Worm (Caenorhabditis elegans): ENCODE data around the gene T02C1.1.

T02C1.1 gene

DNA sequence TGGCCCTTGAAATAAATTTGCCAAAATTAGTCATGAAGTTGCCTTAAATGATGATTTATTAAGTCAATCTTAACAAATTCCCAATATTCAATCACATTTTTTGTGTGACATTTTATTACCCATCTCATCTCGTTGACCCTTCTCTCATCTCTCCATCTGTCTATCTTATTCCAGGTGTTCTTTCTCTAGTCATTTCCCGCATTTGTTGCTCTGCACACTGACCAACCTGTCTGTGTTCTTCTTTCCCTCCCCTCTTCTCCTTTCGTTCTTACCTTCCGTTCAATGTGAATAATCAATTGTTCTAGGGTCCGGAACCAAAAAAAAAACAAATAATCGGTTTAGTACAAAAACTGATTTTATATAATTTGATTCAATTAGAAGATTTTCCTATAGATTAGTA is at the start of gene T02C1.1:
Gene T02C1.1 (plus strand): TSS at position 305 of the 400 bp plus-strand sequence.
- TF ChIP-seq dao-5 (tag; optimal IDR thresholded peaks at IDR 0.05) (no peak), him-1 (tag; optimal IDR thresholded peaks at IDR 0.05) (no peak), W03F9.2 (tag; optimal IDR thresholded peaks at IDR 0.05) (no peak)

DNA sequence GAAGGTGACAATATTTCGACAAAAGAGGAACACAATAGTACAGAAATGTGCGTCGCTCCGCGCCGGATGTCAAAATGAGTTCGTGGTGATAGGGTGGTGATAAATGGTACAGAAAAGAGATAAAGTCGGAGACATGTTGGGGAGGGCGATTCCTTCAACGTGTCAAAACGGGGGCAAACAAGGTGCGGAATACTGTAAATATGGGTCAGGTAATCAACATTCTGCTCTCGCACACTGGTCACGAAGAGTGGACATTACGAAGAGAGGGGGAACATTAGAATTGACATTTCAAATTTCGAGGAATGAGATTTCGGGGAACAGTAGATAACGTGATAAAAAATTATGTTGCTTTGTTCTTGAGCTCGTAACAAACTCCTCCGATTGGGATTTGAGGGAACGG is 47.7 kb upstream of the T02C1.1 start, which contains the start of gene ZC84.6:
Gene ZC84.6 (minus strand): TSS at position 101 of the 400 bp plus-strand sequence.
- TF ChIP-seq dao-5 (tag; optimal IDR thresholded peaks at IDR 0.05) (no peak), W03F9.2 (tag; optimal IDR thresholded peaks at IDR 0.05) (no peak), him-1 (tag; optimal IDR thresholded peaks at IDR 0.05) (no peak)

DNA sequence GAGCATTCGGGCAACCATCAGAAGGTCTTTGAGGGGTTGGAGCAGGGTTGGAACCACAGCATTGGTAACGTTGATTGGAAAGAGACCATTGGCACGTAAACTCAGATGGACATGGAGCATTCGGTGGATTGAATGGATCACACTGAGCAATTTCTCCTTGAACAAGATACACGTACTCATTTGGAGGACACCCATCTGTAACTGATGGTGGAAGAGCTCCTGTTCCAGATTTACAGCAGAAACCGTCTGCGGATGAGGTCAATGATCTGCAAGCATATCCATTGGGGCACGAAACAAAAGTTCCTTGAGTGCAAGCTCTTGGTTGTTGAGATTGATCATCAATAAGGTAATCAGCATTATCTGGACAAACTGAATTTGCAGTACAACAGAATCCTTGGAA is 45.3 kb upstream of the T02C1.1 start:
- TF ChIP-seq him-1 (tag; optimal IDR thresholded peaks at IDR 0.05) (no peak), dao-5 (tag; optimal IDR thresholded peaks at IDR 0.05) (no peak)

DNA sequence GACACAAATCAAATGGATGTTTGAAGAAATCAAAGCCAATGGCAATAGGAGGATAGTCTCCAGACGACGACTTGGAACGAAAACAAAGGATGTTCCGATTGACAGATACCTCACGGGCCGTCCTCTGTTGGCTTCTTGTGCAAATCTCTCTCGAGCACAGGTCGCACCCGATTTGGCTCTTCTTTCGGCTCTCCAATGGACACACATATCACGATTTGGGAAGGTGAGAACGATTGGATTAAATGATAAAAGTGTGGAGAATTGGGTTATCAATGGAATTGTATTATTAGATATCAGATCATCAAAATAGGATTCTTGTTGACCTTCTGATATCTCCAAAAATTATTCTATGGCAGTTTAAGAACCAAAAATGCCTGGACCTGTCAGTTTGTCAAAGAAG is 41.1 kb upstream of the T02C1.1 start, which contains the start of gene ZC84.1:
Gene ZC84.1 (minus strand): TSS at position 101 of the 400 bp plus-strand sequence.
- TF ChIP-seq W03F9.2 (tag; optimal IDR thresholded peaks at IDR 0.05) (no peak), dao-5 (tag; optimal IDR thresholded peaks at IDR 0.05) (no peak), him-1 (tag; optimal IDR thresholded peaks at IDR 0.05) (no peak)

DNA sequence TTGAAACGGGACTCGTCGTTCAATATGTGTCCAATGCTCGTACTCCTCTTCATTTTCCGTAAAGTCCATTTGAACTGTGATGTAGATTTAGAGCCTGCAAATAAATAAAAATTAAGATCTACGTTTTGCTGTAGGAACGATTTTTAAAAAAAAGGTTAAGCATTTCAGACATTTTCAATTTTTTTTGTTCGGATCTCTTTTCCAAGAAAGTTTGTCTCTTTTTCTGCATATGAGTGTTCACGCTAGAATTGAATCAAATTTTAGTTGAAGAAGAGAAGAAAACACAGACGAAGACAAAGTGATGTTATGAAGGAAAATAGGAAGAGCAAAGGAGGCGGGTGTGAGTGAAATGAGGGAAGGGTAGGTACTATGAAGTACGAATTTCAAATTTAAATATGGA is 32.0 kb upstream of the T02C1.1 start, which contains the start of gene npr-29:
Gene npr-29 (minus strand): TSS at position 101 of the 400 bp plus-strand sequence.
- TF ChIP-seq W03F9.2 (tag; optimal IDR thresholded peaks at IDR 0.05) (no peak), dao-5 (tag; optimal IDR thresholded peaks at IDR 0.05) (no peak), him-1 (tag; optimal IDR thresholded peaks at IDR 0.05) (no peak)

DNA sequence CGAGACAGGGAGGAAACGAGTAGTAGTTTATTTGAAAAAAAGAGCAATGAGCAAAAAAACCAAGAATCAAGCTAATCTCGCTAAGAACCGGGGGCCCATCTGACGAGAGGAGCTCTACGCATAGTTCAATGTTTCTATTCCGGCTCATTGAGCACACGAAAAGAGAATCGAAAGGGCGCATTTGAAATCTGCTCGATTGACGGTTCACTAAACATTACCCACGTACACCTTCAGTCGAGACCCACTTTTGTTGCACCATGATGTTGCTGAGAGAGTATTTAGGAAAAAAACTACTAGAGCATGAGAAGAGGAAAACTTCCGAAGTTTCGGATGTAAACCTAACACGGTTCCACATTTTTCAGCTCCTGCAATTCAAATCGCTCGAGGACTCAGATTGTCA is 22.3 kb upstream of the T02C1.1 start:
- TF ChIP-seq him-1 (tag; optimal IDR thresholded peaks at IDR 0.05) (no peak), dao-5 (tag; optimal IDR thresholded peaks at IDR 0.05) (no peak), W03F9.2 (tag; optimal IDR thresholded peaks at IDR 0.05) (no peak)

DNA sequence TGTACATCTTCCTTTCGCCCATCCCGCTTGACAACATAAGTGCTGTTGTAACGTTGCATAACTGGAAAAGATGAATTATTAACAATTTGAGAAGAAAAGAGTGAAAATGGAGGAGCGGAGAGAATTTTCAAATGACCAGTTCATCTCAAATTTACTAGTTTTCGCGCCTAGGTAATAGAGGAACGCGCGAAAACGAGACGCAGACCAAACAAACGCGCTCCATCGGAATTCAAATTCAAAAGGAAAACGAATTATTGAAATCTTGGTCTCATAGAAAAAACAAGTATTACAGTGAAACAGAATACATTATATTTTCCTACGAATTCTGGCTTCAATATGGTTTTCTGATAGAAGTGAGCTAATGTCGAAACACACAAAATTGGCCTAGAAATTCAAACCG is 19.1 kb upstream of the T02C1.1 start:
- TF ChIP-seq him-1 (tag; optimal IDR thresholded peaks at IDR 0.05): no peak
- no peak for TF ChIP-seq W03F9.2 (tag; optimal IDR thresholded peaks at IDR 0.05)
- no peak for TF ChIP-seq dao-5 (tag; optimal IDR thresholded peaks at IDR 0.05)

DNA sequence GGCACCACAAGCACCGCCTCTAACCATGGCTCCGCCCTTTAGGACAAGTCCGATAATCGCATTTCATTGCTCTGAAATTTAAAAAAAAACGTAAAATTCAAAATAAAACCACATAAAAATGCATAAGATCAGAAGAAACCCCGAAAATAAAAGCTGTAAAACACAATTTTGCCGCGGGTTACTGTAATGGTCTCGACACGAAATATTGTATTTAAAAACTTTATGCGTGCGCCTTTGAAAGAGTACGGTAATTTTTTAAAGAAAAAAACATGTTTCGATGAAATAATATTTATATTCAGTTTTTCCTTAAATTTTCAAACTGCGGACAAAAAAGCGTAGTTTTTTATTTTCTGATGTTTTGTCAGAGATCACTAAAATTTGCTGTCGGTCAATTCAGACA is 18.6 kb upstream of the T02C1.1 start, which contains the start of gene rnr-1:
Gene rnr-1 (minus strand): TSS at position 77 of the 400 bp plus-strand sequence.
- no peak for TF ChIP-seq him-1 (tag; optimal IDR thresholded peaks at IDR 0.05)

DNA sequence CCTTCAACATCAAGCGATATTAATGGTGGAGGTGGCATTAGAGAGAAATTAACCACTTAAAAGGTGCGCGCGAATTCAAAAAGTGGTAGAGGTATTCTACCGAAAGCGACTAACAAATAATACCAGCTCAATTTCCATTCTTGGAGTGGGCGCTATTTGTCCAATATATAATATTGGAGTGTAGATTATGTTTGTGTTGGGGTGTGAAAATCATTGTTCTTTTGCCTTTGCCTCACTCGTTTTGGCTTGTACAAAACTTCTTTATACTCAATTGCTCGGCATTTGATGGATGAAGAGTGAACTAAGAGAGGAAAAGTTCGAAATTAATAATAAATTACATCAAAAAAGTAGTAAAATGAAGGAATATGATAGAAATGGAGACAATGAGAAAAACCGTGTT is 16.2 kb upstream of the T02C1.1 start, which contains the start of gene T23G5.3:
Gene T23G5.3 (minus strand): TSS at position 101 of the 400 bp plus-strand sequence.
- no peak for TF ChIP-seq him-1 (tag; optimal IDR thresholded peaks at IDR 0.05)
- TF ChIP-seq W03F9.2 (tag; optimal IDR thresholded peaks at IDR 0.05): no peak
- TF ChIP-seq dao-5 (tag; optimal IDR thresholded peaks at IDR 0.05): no peak

DNA sequence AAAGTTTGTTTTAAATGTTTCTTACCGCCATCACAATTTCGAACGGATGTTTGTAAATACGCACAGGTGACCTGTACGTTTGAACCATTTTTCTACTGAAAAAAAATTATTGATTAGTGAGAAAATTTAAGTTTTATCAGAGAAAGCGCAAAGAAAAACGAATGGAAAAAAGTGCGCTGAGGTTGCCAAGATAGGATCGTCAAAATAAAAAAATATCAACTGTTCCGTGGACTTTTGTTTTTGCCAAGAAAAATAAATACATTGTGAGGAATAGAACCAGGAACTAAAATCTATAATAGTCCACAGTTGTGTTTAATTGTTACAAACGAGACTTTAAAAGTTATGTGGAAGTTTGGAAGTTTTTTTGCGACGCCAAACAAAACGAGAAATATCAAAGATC is 11.1 kb upstream of the T02C1.1 start, which contains the start of gene T23G5.2:
Gene T23G5.2 (minus strand): TSS at position 101 of the 400 bp plus-strand sequence.
- no peak for TF ChIP-seq dao-5 (tag; optimal IDR thresholded peaks at IDR 0.05)
- TF ChIP-seq W03F9.2 (tag; optimal IDR thresholded peaks at IDR 0.05): no peak
- no peak for TF ChIP-seq him-1 (tag; optimal IDR thresholded peaks at IDR 0.05)

DNA sequence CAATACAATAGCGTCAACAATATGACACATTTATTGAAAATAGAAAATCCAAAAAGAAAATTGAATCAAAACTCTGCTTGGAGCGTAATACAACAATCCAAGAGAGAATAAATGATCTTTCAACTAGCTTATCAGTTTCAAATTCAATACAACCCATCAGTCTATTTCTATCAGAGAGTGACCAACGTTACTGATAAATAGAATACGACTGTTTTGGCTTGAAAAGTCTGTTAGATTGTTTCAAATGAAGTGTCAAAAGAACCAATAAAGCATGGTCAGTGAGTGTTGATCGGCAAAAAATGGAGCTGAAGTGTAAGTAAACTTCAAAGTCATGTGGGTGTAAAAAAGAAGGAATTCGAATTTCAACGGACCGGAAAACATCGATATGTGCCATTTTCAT is 9.7 kb upstream of the T02C1.1 start:
- no peak for TF ChIP-seq dao-5 (tag; optimal IDR thresholded peaks at IDR 0.05)
- no peak for TF ChIP-seq W03F9.2 (tag; optimal IDR thresholded peaks at IDR 0.05)
- no peak for TF ChIP-seq him-1 (tag; optimal IDR thresholded peaks at IDR 0.05)

DNA sequence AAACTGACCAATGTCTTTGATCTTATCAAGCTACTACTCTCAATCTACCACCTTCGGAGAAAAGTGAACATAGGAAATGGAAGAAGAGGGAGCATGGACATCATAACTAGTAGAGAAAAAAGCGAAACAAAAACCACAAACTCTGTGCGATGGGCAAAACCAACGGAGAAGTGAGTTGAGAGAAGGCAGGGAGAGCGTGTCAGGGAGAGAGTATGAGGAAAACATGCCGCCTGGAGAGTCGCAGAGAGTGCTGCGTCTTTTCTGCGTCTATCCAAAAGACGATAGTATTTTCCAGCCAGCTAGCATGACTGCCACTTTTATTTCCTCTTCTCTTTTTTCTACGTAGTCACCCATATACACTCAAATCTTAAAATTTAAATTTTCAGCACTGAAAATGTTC is 7.3 kb upstream of the T02C1.1 start, which contains the start of gene saeg-2:
Gene saeg-2 (plus strand): TSS at position 381 of the 400 bp plus-strand sequence.
- peak; percentile 51 for TF ChIP-seq W03F9.2 (tag; optimal IDR thresholded peaks at IDR 0.05)
- no peak for TF ChIP-seq him-1 (tag; optimal IDR thresholded peaks at IDR 0.05)
- TF ChIP-seq dao-5 (tag; optimal IDR thresholded peaks at IDR 0.05): no peak

DNA sequence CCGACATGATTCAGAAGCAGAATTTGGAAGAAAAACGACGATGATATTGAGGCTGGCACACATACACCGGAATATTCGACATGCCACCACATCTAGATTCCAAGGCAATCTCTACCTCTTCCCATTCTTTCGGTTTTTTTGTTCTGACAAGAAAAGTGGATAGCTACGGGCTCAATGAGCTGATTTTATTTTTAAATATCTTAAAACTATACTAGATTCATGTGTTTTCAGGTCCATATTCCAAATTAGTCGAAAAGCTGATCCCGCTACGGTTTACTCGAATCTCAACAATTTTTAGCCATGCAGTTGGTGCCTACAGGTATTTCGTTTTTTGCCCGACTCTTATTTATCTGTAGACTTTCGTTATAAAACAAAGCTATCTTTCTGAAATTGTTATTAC is 4.7 kb upstream of the T02C1.1 start, which contains the start of gene dat-1:
Gene dat-1 (plus strand): TSS at position 301 of the 400 bp plus-strand sequence.
- no peak for TF ChIP-seq him-1 (tag; optimal IDR thresholded peaks at IDR 0.05)
- TF ChIP-seq W03F9.2 (tag; optimal IDR thresholded peaks at IDR 0.05): no peak
- no peak for TF ChIP-seq dao-5 (tag; optimal IDR thresholded peaks at IDR 0.05)

DNA sequence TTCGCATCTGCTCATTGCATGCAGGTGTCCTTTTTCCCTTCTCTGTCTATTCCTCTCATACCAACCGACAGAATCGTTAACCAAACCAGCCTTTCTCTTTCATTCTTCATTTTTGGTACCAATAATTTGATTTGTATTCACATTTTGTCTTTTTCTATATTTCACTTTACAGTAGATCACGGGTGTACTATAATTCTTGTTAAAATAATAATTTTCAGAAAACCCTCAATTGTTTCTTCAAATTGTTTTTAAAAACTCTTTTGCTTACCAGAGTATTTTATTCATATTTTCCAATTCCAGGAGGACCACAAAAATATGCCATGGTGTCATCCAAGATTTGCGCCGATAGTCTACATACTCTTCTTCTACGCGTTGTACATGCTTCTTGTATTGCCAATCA is 3.4 kb downstream of the T02C1.1 start, which contains the start of gene T02C1.2:
Gene T02C1.2 (plus strand): TSS at position 301 of the 400 bp plus-strand sequence.
- TF ChIP-seq dao-5 (tag; optimal IDR thresholded peaks at IDR 0.05): no peak
- no peak for TF ChIP-seq him-1 (tag; optimal IDR thresholded peaks at IDR 0.05)
- no peak for TF ChIP-seq W03F9.2 (tag; optimal IDR thresholded peaks at IDR 0.05)

DNA sequence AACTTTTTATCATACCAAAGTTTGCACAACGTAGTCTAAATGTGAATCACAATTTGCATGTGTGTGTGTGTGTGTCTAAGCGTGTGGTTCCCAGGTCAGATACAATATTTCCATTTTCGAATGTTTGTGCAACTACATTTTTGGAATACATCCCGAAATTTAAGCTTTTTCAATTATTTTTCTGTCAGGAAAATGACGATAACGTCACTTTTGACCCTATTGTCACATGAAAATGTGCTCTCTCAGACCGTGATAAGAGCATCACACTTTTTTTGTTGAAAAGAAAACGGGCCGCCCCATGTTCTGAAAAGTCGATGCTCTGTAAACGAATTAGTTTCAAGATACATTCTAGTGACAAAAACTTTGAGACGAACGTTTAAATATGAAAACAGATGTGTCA is 7.7 kb downstream of the T02C1.1 start:
- no peak for TF ChIP-seq W03F9.2 (tag; optimal IDR thresholded peaks at IDR 0.05)
- TF ChIP-seq dao-5 (tag; optimal IDR thresholded peaks at IDR 0.05): no peak
- no peak for TF ChIP-seq him-1 (tag; optimal IDR thresholded peaks at IDR 0.05)

All from whole organism, L4/young adult.